Worm (Caenorhabditis elegans): ENCODE measurements around the gene W09D10.4.
A peak's percentile ranks its signal among the peaks of the same experiment; 100 is the strongest.

W09D10.4 gene

DNA sequence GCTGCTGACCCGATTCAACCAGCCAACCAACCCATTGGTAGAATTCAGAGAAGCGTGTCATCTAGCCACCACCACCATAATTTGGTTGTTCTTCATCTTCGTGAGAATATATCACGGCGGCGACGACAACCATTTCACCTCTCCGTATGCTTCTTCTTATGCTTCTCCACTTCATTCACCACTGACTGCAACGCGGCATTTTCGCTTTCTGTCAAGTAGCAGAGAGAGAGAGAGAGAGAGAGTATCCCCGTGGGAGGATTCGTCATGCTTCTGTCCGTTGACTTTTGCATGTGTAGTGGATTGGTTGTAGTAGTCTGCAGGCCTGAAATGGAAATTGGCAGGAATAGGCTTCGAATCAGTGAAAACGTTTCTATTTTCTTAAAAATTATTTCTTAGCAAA is 44.1 kb downstream of the W09D10.4 start:
- TF ChIP-seq hnd-1 (tag; optimal IDR thresholded peaks at IDR 0.05) (no peak), tbx-11 (GFP tag; IDR thresholded peaks at IDR 0.05) (no peak), ets-7 (tag; optimal IDR thresholded peaks at IDR 0.05) (no peak), ceh-13 (GFP tag; optimal IDR thresholded peaks at IDR 0.05) (no peak), hmg-4 (GFP tag; optimal IDR thresholded peaks at IDR 0.05) (no peak), ama-1 (optimal IDR thresholded peaks at IDR 0.05) (no peak), ceh-36 (tag; optimal IDR thresholded peaks at IDR 0.05) (no peak), pes-1 (GFP tag; IDR thresholded peaks at IDR 0.05) (no peak), tra-4 (tag; optimal IDR thresholded peaks at IDR 0.05) (no peak), aly-1 (tag; optimal IDR thresholded peaks at IDR 0.05) (no peak), F13C5.2 (tag; optimal IDR thresholded peaks at IDR 0.05) (no peak)

DNA sequence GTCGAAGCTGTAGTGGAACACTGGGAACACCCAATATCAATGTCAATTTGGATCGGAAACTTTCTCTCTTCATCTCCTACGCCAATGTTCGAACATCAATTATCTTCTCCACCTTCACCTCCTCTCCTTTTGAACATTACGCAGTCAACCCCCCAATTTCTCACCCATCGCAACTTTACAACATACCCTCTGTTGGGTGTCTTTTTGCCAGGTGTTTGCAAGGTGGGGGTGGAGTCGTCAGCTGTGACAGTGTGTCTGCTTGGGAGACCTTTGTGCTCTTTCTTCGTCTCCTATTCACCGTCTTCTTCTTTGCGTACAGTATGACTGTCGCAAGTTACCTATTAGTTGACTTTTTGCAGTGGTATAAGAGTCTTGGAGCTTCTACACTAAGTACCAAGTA is 49.4 kb downstream of the W09D10.4 start:
- TF ChIP-seq hnd-1 (tag; optimal IDR thresholded peaks at IDR 0.05) (no peak), hmg-4 (GFP tag; optimal IDR thresholded peaks at IDR 0.05) (peak; percentile 53), ceh-13 (GFP tag; optimal IDR thresholded peaks at IDR 0.05) (no peak), flt-1 (GFP tag; IDR thresholded peaks at IDR 0.05) (no peak), sea-1 (GFP tag; conservative IDR thresholded peaks at IDR 0.05) (peak; percentile 58), scrt-1 (GFP tag; IDR thresholded peaks at IDR 0.05) (no peak)
